Worm (Caenorhabditis elegans) whole organism, L1 larva: ENCODE measurements around the gene C32D5.8.

ENCODE experiments used
- alr-1 ChIP-seq: fragments of 200-800 bp; sonication (Bioruptor generic); optimal IDR thresholded peaks from 2 replicates; lab custom pipeline; 2018; ENCODE audit warnings: borderline replicate concordance, mild to moderate bottlenecking, missing genetic modification characterization, missing compliant biosample characterization
- blmp-1 ChIP-seq: fragments of 150-350 bp; optimal IDR thresholded peaks from 2 replicates; lab custom pipeline; 2014; ENCODE audit warnings: missing biosample characterization, missing genetic modification characterization
- ceh-82 ChIP-seq, 3 experiments: fragments of 150-350 bp in 1 of 3; sonication (generic microtip) in 2 of 3; optimal IDR thresholded peaks; 2 replicates each; lab custom pipeline; 2014 to 2017; ENCODE audit warnings: missing biosample characterization in 3 of 3, missing genetic modification characterization in 3 of 3
- dpl-1 ChIP-seq, 3 experiments: fragments of 150-350 bp in 2 of 3; sonication (generic microtip) in 1 of 3; optimal IDR thresholded peaks; 2 replicates each; lab custom pipeline; 2014 to 2017; ENCODE audit warnings: missing biosample characterization in 3 of 3, missing genetic modification characterization in 3 of 3, missing genetic modification reagents in 3 of 3
- elt-3 ChIP-seq, 6 experiments: fragments of 150-350 bp in 1 of 6; sonication (generic microtip); optimal IDR thresholded peaks; 2 replicates each; lab custom pipeline; 2017 to 2018; ENCODE audit warnings: missing biosample characterization in 6 of 6, missing genetic modification characterization in 6 of 6, inconsistent platforms in 1 of 6
- hpl-2 ChIP-seq: fragments of 150-350 bp; optimal IDR thresholded peaks from 2 replicates; lab custom pipeline; 2014; ENCODE audit warnings: missing biosample characterization, missing genetic modification reagents, missing genetic modification characterization
- lin-35 ChIP-seq, 2 experiments: fragments of 150-350 bp; optimal IDR thresholded peaks; 2 replicates each; lab custom pipeline; 2014; ENCODE audit warnings: missing biosample characterization in 2 of 2, missing genetic modification characterization in 2 of 2, missing genetic modification reagents in 2 of 2
- lin-39 ChIP-seq: fragments of 150-350 bp; optimal IDR thresholded peaks from 2 replicates; lab custom pipeline; 2014; ENCODE audit warnings: missing biosample characterization, missing genetic modification reagents, missing genetic modification characterization
- lir-3 ChIP-seq: sonication (generic microtip); optimal IDR thresholded peaks from 2 replicates; lab custom pipeline; 2016; ENCODE audit warnings: mild to moderate bottlenecking, missing genetic modification characterization, moderate library complexity, missing compliant biosample characterization; ENCODE audit not compliant: poor library complexity
- nhr-12 ChIP-seq: sonication (generic microtip); optimal IDR thresholded peaks from 2 replicates; lab custom pipeline; 2017; ENCODE audit warnings: missing biosample characterization, missing genetic modification characterization
- nhr-71 ChIP-seq: sonication (generic microtip); optimal IDR thresholded peaks from 2 replicates; lab custom pipeline; 2016; ENCODE audit warnings: mild to moderate bottlenecking, missing genetic modification characterization, moderate library complexity, missing compliant biosample characterization
- nhr-76 ChIP-seq: sonication (generic microtip); optimal IDR thresholded peaks from 2 replicates; lab custom pipeline; 2017; ENCODE audit warnings: missing biosample characterization, missing genetic modification characterization
- skn-1 ChIP-seq: fragments of 150-350 bp; optimal IDR thresholded peaks from 2 replicates; lab custom pipeline; 2014; ENCODE audit warnings: missing biosample characterization, missing genetic modification characterization
- unc-62 ChIP-seq: fragments of 150-350 bp; optimal IDR thresholded peaks from 2 replicates; lab custom pipeline; 2014; ENCODE audit warnings: missing biosample characterization, missing genetic modification reagents, missing genetic modification characterization

- TF ChIP-seq nhr-76 (tag; lab: Kevin White, UChicago), result no peak
- no peak for TF ChIP-seq lin-39 (tag; lab: Kevin White, UChicago)
- TF ChIP-seq dpl-1 (GFP tag; optimal IDR thresholded peaks at IDR 0.05; lab: Kevin White, UChicago), result no peak
- TF ChIP-seq nhr-12 (tag; lab: Kevin White, UChicago), result no peak
- no peak for TF ChIP-seq ceh-82 (tag; optimal IDR thresholded peaks at IDR 0.05; lab: Kevin White, UChicago)
- no peak for TF ChIP-seq alr-1 (tag; lab: Kevin White, UChicago)
- no peak for TF ChIP-seq blmp-1 (tag; lab: Kevin White, UChicago)
- no peak for TF ChIP-seq lin-35 (GFP tag; optimal IDR thresholded peaks at IDR 0.05; lab: Kevin White, UChicago)
- TF ChIP-seq lir-3 (tag; lab: Kevin White, UChicago), result no peak
- TF ChIP-seq skn-1 (tag; lab: Kevin White, UChicago), result no peak
- no peak for TF ChIP-seq unc-62 (GFP tag; lab: Kevin White, UChicago)
- no peak for TF ChIP-seq elt-3 (tag; optimal IDR thresholded peaks at IDR 0.05; lab: Kevin White, UChicago)
- TF ChIP-seq nhr-71, result no peak
- TF ChIP-seq hpl-2 (GFP tag; lab: Kevin White, UChicago), result no peak
Measured at ce11 chrII:6394037-6394436, 48.3 kb upstream of the C32D5.8 start.
